Worm (Caenorhabditis elegans): Measurements from ENCODE around the gene F35B12.10.

DNA sequence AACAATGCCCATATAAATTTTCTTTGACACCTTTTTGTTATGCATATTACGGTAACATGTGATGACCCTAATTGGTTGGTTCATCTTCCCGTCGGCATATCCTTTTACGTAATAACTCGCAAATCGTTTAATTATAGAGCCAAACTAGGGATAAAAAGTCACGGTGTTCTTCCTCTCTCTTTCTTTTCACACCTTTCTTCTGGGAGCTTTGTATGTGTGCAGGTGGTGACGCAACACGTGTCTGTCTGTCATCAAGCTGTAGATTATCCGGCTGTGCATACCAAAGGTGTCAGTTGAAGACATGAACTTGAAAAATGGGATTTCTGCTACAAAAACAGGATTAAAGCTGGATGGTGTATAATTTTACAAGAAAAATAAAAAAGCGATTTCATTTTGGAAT, 31.5 kb upstream of the F35B12.10 start:
- TF ChIP-seq lsy-2 (tag; optimal IDR thresholded peaks at IDR 0.05) (no peak), snpc-4 (tag; optimal IDR thresholded peaks at IDR 0.05) (no peak), nhr-77 (tag; optimal IDR thresholded peaks at IDR 0.05) (no peak)
